Fruit fly (Drosophila melanogaster) Kc167 (cell line): ENCODE measurements around the gene Ostgamma.

Experiments used
- Myc ChIP-seq: fragments of >200 bp; optimal IDR thresholded peaks from 2 replicates; lab custom pipeline; 2017; ENCODE audit warnings: missing external identifiers
- Sin3A ChIP-seq: fragments of >200 bp; optimal IDR thresholded peaks from 2 replicates; lab custom pipeline; 2018; ENCODE audit warnings: missing external identifiers
- h ChIP-seq: fragments of >200 bp; optimal IDR thresholded peaks from 3 replicates; lab custom pipeline; 2018; ENCODE audit warnings: missing external identifiers
- psq ChIP-seq: fragments of >200 bp; optimal IDR thresholded peaks from 2 replicates; lab custom pipeline; 2017; ENCODE audit warnings: missing external identifiers
- ttk ChIP-seq: sonication (Bioruptor generic); optimal IDR thresholded peaks from 2 replicates; lab custom pipeline; 2017; ENCODE audit warnings: missing external identifiers

dm6 chr2L:8268679-8269078, 39.3 kb downstream of the Ostgamma start:
- TF ChIP-seq h (lab: Kevin White, UChicago) (no peak), Myc (lab: Kevin White, UChicago) (no peak), ttk (lab: Kevin White, UChicago) (no peak), psq (no peak), Sin3A (no peak)
